Fruit fly (Drosophila melanogaster) whole organism, wandering third instar larva: ENCODE data around the gene CG31638.

Source experiments
- GATAd ChIP-seq: sonication (Bioruptor generic); optimal IDR thresholded peaks from 2 replicates; lab custom pipeline; 2016; ENCODE audit warnings: missing biosample characterization, missing genetic modification characterization
- Mio ChIP-seq: sonication (Bioruptor generic); optimal IDR thresholded peaks from 2 replicates; lab custom pipeline; 2016; ENCODE audit warnings: missing biosample characterization, missing genetic modification characterization
- Myc ChIP-seq: fragments of >200 bp; optimal IDR thresholded peaks from 2 replicates; lab custom pipeline; 2017
- Rel ChIP-seq, 2 experiments: fragments of 200-800 bp; sonication (Bioruptor generic) in 1 of 2; optimal IDR thresholded peaks; 2 replicates in 1 of 2; 3 replicates in 1 of 2; lab custom pipeline; 2016 to 2019; ENCODE audit warnings: mild to moderate bottlenecking in 2 of 2, missing biosample characterization in 2 of 2, missing genetic modification characterization in 2 of 2, moderate library complexity in 1 of 2
- Sp1 ChIP-seq: fragments of 200-800 bp; sonication (Bioruptor generic); optimal IDR thresholded peaks from 3 replicates; lab custom pipeline; 2019; ENCODE audit warnings: missing biosample characterization, mild to moderate bottlenecking, missing genetic modification characterization, moderate library complexity
- h ChIP-seq: fragments of 200-800 bp; sonication (Bioruptor generic); optimal IDR thresholded peaks from 3 replicates; lab custom pipeline; 2016; ENCODE audit warnings: missing biosample characterization, mild to moderate bottlenecking, missing genetic modification characterization
- pan ChIP-seq: fragments of >200 bp; optimal IDR thresholded peaks from 2 replicates; lab custom pipeline; 2017

- TF ChIP-seq Myc: no peak
- TF ChIP-seq pan (lab: Kevin White, UChicago): no peak
- TF ChIP-seq Sp1: no peak
- TF ChIP-seq Mio (GFP tag; lab: Kevin White, UChicago): no peak
- TF ChIP-seq Rel (GFP tag; optimal IDR thresholded peaks at IDR 0.05; lab: Kevin White, UChicago): no peak
- TF ChIP-seq Rel (tag; optimal IDR thresholded peaks at IDR 0.05; lab: Kevin White, UChicago): no peak
- no peak for TF ChIP-seq GATAd (GFP tag; lab: Kevin White, UChicago)
- TF ChIP-seq h (GFP tag; lab: Kevin White, UChicago): no peak
Observed at dm6 chr2L:6447581-6448333, 43.1 kb upstream of the CG31638 start.
